Worm (Caenorhabditis elegans): ENCODE data around the gene Y41C4A.6.

Gene Y41C4A.6

DNA sequence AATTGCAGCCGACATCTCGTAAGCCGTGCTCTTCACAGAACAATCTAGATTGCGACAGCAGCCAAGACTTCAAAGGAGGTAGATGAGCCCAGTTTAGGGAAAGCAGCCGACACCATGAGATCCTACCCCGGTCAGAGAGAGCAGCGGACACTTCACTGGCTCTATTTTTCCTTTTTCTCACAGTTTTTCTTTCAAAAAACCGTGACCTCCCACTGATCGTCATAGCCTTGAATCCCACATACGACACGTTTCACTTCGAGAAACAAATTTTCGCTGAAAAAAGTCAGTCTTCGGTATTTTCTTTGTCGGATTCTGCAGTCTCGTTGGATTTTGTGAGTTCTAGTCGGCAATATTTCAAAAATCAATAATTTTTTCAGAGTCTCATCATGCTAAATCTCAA lies 35.7 kb downstream of the Y41C4A.6 start, which contains the start of gene Y41C4A.21:
Y41C4A.21 (plus strand) TSS at position 301 of the 400 bp plus-strand sequence.
- TF ChIP-seq sdc-2 (tag; optimal IDR thresholded peaks at IDR 0.05), result no peak
- no peak for TF ChIP-seq eyg-1 (tag; optimal IDR thresholded peaks at IDR 0.05)
- no peak for TF ChIP-seq nfya-1 (tag; optimal IDR thresholded peaks at IDR 0.05)
- TF ChIP-seq F13H6.1 (tag; optimal IDR thresholded peaks at IDR 0.05), result no peak
- TF ChIP-seq fax-1 (tag; optimal IDR thresholded peaks at IDR 0.05), result no peak
- no peak for TF ChIP-seq ceh-9 (tag; optimal IDR thresholded peaks at IDR 0.05)
- TF ChIP-seq tbx-2 (tag; optimal IDR thresholded peaks at IDR 0.05), result no peak
- no peak for TF ChIP-seq pax-1 (tag; optimal IDR thresholded peaks at IDR 0.05)
- no peak for TF ChIP-seq sox-4 (tag; optimal IDR thresholded peaks at IDR 0.05)
- no peak for TF ChIP-seq unc-55 (GFP tag; optimal IDR thresholded peaks at IDR 0.05)
- TF ChIP-seq ceh-18 (tag; optimal IDR thresholded peaks at IDR 0.05), result no peak
- no peak for TF ChIP-seq ztf-16 (tag; optimal IDR thresholded peaks at IDR 0.05)
- TF ChIP-seq npax-4 (tag; optimal IDR thresholded peaks at IDR 0.05), result no peak
- TF ChIP-seq fkh-6 (tag; optimal IDR thresholded peaks at IDR 0.05), result no peak
- no peak for TF ChIP-seq C08G9.2 (tag; optimal IDR thresholded peaks at IDR 0.05)

DNA sequence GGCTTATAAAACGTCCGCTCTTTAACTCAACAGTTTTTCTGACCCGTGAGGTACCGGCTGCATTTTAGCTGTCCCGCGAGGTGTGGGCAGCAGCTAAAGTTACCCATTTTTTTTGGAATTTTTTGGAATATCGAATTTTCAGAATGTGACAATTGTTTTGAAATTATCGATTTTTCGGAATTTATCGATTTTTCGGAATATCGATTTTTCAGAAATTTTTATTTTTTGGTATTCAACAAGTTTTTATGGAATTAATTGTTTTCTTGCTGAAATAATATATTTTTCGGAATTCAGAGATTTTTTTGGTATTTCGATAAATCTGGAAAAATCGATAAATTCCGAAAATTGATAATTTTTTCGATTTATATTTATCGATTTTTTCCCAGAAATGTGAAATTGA lies 36.6 kb downstream of the Y41C4A.6 start:
- TF ChIP-seq ceh-48 (tag; optimal IDR thresholded peaks at IDR 0.05) (peak; percentile 39), fkh-10 (GFP tag; optimal IDR thresholded peaks at IDR 0.05) (no peak)

ce11 chrIII:11737527-11737926 lies 41.2 kb downstream of the Y41C4A.6 start, which contains the start of gene sup-1:
Gene sup-1 (minus strand): TSS chrIII:11737627.
- TF ChIP-seq F13H6.1 (tag; optimal IDR thresholded peaks at IDR 0.05) (no peak), ceh-6 (GFP tag; optimal IDR thresholded peaks at IDR 0.05) (no peak), C38D4.7 (GFP tag; optimal IDR thresholded peaks at IDR 0.05) (no peak), ttx-3 (tag; optimal IDR thresholded peaks at IDR 0.05) (no peak), hlh-13 (GFP tag; optimal IDR thresholded peaks at IDR 0.05) (no peak), lin-11 (tag; optimal IDR thresholded peaks at IDR 0.05) (no peak)

DNA sequence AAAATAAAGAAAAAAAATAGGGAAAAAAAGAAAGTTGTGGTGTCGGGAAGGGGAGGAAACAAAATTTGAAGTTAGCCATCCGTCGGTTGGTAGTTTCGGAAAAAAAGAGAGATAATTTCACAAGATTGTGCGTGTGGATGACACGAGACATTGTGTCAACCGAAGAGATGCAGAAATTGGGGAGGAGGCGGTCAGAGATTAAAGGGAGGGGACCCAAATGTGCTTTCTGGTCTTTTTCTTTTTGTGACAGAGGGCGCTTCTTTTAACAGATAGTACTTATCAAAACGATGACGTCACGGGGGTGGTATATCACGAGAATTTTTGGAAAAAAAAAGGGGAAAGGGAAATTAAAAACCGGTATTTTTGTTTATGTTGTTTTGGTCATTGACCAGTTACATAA lies 42.1 kb downstream of the Y41C4A.6 start:
- TF ChIP-seq hlh-13 (GFP tag; optimal IDR thresholded peaks at IDR 0.05) (no peak), ceh-30 (tag; optimal IDR thresholded peaks at IDR 0.05) (no peak), madf-2 (tag; optimal IDR thresholded peaks at IDR 0.05) (no peak), elt-2 (tag; optimal IDR thresholded peaks at IDR 0.05) (no peak), unc-3 (GFP tag; conservative IDR thresholded peaks at IDR 0.05) (no peak), unc-3 (tag; optimal IDR thresholded peaks at IDR 0.05) (no peak), pha-4 (tag; optimal IDR thresholded peaks at IDR 0.05) (no peak), dve-1 (tag; optimal IDR thresholded peaks at IDR 0.05) (no peak), ceh-48 (tag; optimal IDR thresholded peaks at IDR 0.05) (no peak), ceh-18 (tag; optimal IDR thresholded peaks at IDR 0.05) (peak; percentile 24), nfya-1 (tag; optimal IDR thresholded peaks at IDR 0.05) (peak; percentile 11), ceh-9 (tag; optimal IDR thresholded peaks at IDR 0.05) (no peak), sdc-2 (tag; optimal IDR thresholded peaks at IDR 0.05) (no peak)

DNA sequence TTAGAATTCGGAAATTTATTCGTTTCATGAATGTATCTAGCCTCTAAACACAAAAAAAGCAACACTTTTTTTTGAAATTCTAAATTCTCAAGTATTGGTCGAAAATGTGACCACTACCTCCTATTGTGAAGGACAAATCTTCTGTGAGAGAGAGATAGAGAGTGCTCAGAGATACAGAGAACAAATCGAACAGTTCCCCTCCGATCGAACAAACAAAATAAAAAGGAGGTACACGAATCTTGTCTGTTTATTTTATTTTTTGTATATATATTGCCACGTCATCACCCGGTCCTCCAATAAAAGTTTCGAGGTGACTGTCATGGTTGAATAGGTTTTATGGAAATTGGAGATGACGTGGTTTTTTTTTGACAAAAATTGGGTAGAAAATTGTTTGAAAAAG lies 44.5 kb downstream of the Y41C4A.6 start:
- TF ChIP-seq ceh-19 (GFP tag; optimal IDR thresholded peaks at IDR 0.05) (no peak), Y22D7AL.16 (tag; optimal IDR thresholded peaks at IDR 0.05) (no peak), nhr-11 (tag; optimal IDR thresholded peaks at IDR 0.05) (no peak), ceh-24 (tag; optimal IDR thresholded peaks at IDR 0.05) (no peak), rnt-1 (tag; optimal IDR thresholded peaks at IDR 0.05) (no peak), ceh-9 (tag; optimal IDR thresholded peaks at IDR 0.05) (no peak), ztf-16 (tag; optimal IDR thresholded peaks at IDR 0.05) (no peak), npax-4 (tag; optimal IDR thresholded peaks at IDR 0.05) (no peak), ceh-18 (tag; optimal IDR thresholded peaks at IDR 0.05) (no peak), sox-4 (tag; optimal IDR thresholded peaks at IDR 0.05) (no peak), pax-1 (tag; optimal IDR thresholded peaks at IDR 0.05) (no peak), che-1 (tag; optimal IDR thresholded peaks at IDR 0.05) (no peak), ceh-48 (tag; optimal IDR thresholded peaks at IDR 0.05) (no peak), K02D7.2 (tag; optimal IDR thresholded peaks at IDR 0.05) (no peak), tbx-2 (tag; optimal IDR thresholded peaks at IDR 0.05) (no peak), madf-2 (tag; optimal IDR thresholded peaks at IDR 0.05) (no peak)

All from whole organism, late embryonic.